Fruit fly (Drosophila melanogaster): ENCODE results near the gene CG5070.

- TF ChIP-seq Eip78C (GFP tag) (no peak), topi (GFP tag; optimal IDR thresholded peaks at IDR 0.05) (no peak), CG6163 (GFP tag; IDR thresholded peaks at IDR 0.05) (peak; percentile 38; the same call in 2 of the 3 replicates), Lpt (GFP tag; optimal IDR thresholded peaks at IDR 0.05) (no peak), Sox102F (GFP tag; optimal IDR thresholded peaks at IDR 0.05) (no peak), Sox14 (GFP tag; optimal IDR thresholded peaks at IDR 0.05) (no peak), CG7368 (GFP tag; optimal IDR thresholded peaks at IDR 0.05) (no peak), Sox15 (GFP tag; optimal IDR thresholded peaks at IDR 0.05) (no peak), CG9139 (GFP tag; optimal IDR thresholded peaks at IDR 0.05) (no peak), CG8632 (GFP tag; optimal IDR thresholded peaks at IDR 0.05) (no peak)
Observed at dm6 chrX:17177606-17178005, 25.3 kb upstream of the CG5070 start.
